Fruit fly (Drosophila melanogaster) whole organism: Measurements from ENCODE around the gene fal.

Experiments used
- Dll ChIP-seq: fragments of >200 bp; optimal IDR thresholded peaks from 2 replicates; lab custom pipeline; 2017
- pan ChIP-seq: fragments of >200 bp; optimal IDR thresholded peaks from 2 replicates; lab custom pipeline; 2017

DNA sequence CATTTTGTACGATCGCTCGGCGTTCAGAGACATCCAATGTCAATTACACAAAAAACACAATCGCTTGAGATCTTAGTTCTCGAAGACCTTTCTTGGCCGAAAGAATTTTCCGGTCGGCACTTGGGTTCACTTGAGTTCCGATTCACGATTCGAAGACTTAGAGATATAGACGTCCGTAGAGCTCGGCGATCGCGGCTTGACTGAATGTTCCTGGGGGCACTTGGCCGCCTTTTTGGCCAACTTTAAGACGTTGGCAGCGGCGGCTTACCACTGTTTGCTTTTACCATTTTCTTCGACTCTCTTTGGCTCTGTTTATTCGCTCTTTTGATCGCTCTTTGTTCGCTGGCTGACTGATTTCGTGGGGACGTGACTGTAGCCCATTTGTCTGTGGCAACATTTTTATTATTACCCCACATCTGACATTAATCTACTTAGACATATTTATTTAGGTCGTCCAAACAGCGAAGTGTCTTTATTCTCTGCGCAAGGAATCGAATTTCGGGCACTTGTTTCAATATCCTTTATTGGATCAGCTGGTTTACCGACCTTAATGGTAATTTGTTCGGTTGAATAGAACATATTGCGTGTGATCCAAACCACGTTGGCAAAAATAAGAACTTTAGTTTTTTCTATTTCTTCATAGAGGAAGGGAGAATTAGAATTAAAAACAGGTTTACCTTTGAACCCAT lies 43.2 kb downstream of the fal start, which contains the start of gene pip:
- no peak for TF ChIP-seq pan (lab: Kevin White, UChicago)
- TF ChIP-seq Dll (lab: Kevin White, UChicago), result no peak
